Worm (Caenorhabditis elegans) whole organism, mixed stage, embryonic: ENCODE results near the gene ZK105.12.

Source experiments
- M03D4.4 ChIP-seq: sonication (generic microtip); optimal IDR thresholded peaks from 2 replicates; lab custom pipeline; 2017; ENCODE audit warnings: mild to moderate bottlenecking, missing genetic modification characterization, missing compliant biosample characterization
- bed-3 ChIP-seq: fragments of 200-800 bp; sonication (Bioruptor generic); optimal IDR thresholded peaks from 3 replicates; lab custom pipeline; 2018; ENCODE audit warnings: mild to moderate bottlenecking, missing genetic modification characterization, moderate library complexity, missing compliant biosample characterization
- blmp-1 ChIP-seq: fragments of 150-350 bp; optimal IDR thresholded peaks from 2 replicates; lab custom pipeline; 2014; ENCODE audit warnings: missing biosample characterization, missing genetic modification characterization
- ceh-39 ChIP-seq: fragments of 150-350 bp; optimal IDR thresholded peaks from 2 replicates; lab custom pipeline; 2014; ENCODE audit warnings: missing biosample characterization, missing genetic modification characterization
- ceh-43 ChIP-seq: fragments of 200-800 bp; sonication (Bioruptor generic); optimal IDR thresholded peaks from 2 replicates; lab custom pipeline; 2018; ENCODE audit warnings: mild to moderate bottlenecking, missing genetic modification characterization, moderate library complexity, missing compliant biosample characterization
- ceh-83 ChIP-seq: fragments of 200-800 bp; sonication (Bioruptor generic); optimal IDR thresholded peaks from 2 replicates; lab custom pipeline; 2018; ENCODE audit warnings: mild to moderate bottlenecking, missing genetic modification characterization, missing compliant biosample characterization
- ces-1 ChIP-seq: fragments of 150-350 bp; optimal IDR thresholded peaks from 2 replicates; lab custom pipeline; 2014; ENCODE audit warnings: missing biosample characterization, missing genetic modification reagents, missing genetic modification characterization
- cnd-1 ChIP-seq: fragments of 200-800 bp; sonication (Bioruptor generic); optimal IDR thresholded peaks from 2 replicates; lab custom pipeline; 2018; ENCODE audit warnings: mild to moderate bottlenecking, missing genetic modification characterization, missing compliant biosample characterization
- drap-1 ChIP-seq: fragments of 200-800 bp; sonication (Bioruptor generic); optimal IDR thresholded peaks from 3 replicates; lab custom pipeline; 2018; ENCODE audit warnings: mild to moderate bottlenecking, missing genetic modification characterization, missing compliant biosample characterization
- elt-1 ChIP-seq: sonication (generic microtip); optimal IDR thresholded peaks from 2 replicates; lab custom pipeline; 2017; ENCODE audit warnings: missing genetic modification characterization, mild to moderate bottlenecking, missing compliant biosample characterization, antibody characterized with exemption, moderate library complexity, borderline replicate concordance; ENCODE audit not compliant: insufficient read depth
- elt-3 ChIP-seq: fragments of 150-350 bp; optimal IDR thresholded peaks from 2 replicates; lab custom pipeline; 2014; ENCODE audit warnings: missing biosample characterization, missing genetic modification characterization
- flh-1 ChIP-seq: fragments of 200-800 bp; sonication (Bioruptor generic); optimal IDR thresholded peaks from 2 replicates; lab custom pipeline; 2018; ENCODE audit warnings: mild to moderate bottlenecking, missing genetic modification characterization, moderate library complexity, missing compliant biosample characterization
- ham-2 ChIP-seq: fragments of 200-800 bp; sonication (Bioruptor generic); optimal IDR thresholded peaks from 2 replicates; lab custom pipeline; 2018; ENCODE audit warnings: mild to moderate bottlenecking, missing genetic modification characterization, missing compliant biosample characterization
- hlh-1 ChIP-seq: fragments of 150-350 bp; optimal IDR thresholded peaks from 2 replicates; lab custom pipeline; 2014; ENCODE audit warnings: missing biosample characterization, missing genetic modification reagents, missing genetic modification characterization
- lin-13 ChIP-seq: fragments of 150-350 bp; optimal IDR thresholded peaks from 2 replicates; lab custom pipeline; 2014; ENCODE audit warnings: missing biosample characterization, missing genetic modification characterization
- lin-32 ChIP-seq: fragments of 200-800 bp; sonication (Bioruptor generic); optimal IDR thresholded peaks from 2 replicates; lab custom pipeline; 2018; ENCODE audit warnings: mild to moderate bottlenecking, missing genetic modification characterization, missing compliant biosample characterization
- lsy-2 ChIP-seq: fragments of 150-350 bp; optimal IDR thresholded peaks from 2 replicates; lab custom pipeline; 2014; ENCODE audit warnings: missing biosample characterization, missing genetic modification characterization
- mab-5 ChIP-seq: fragments of 150-350 bp; optimal IDR thresholded peaks from 2 replicates; lab custom pipeline; 2014; ENCODE audit warnings: missing biosample characterization, missing genetic modification characterization
- mep-1 ChIP-seq: fragments of 150-350 bp; optimal IDR thresholded peaks from 2 replicates; lab custom pipeline; 2017; ENCODE audit warnings: missing biosample characterization, missing genetic modification reagents, missing genetic modification characterization, inconsistent platforms
- mls-2 ChIP-seq: sonication (generic microtip); optimal IDR thresholded peaks from 2 replicates; lab custom pipeline; 2016; ENCODE audit warnings: mild to moderate bottlenecking, missing genetic modification characterization, moderate library complexity, missing compliant biosample characterization
- nhr-12 ChIP-seq: fragments of 150-350 bp; optimal IDR thresholded peaks from 2 replicates; lab custom pipeline; 2014; ENCODE audit warnings: missing biosample characterization, missing genetic modification characterization
- nhr-2 ChIP-seq: fragments of 150-350 bp; optimal IDR thresholded peaks from 2 replicates; lab custom pipeline; 2014; ENCODE audit warnings: missing biosample characterization, missing genetic modification characterization
- nhr-237 ChIP-seq: fragments of 150-350 bp; optimal IDR thresholded peaks from 2 replicates; lab custom pipeline; 2014; ENCODE audit warnings: missing biosample characterization, missing genetic modification characterization
- nhr-28 ChIP-seq: fragments of 150-350 bp; optimal IDR thresholded peaks from 2 replicates; lab custom pipeline; 2014; ENCODE audit warnings: missing biosample characterization, missing genetic modification characterization
- nhr-76 ChIP-seq: sonication (generic microtip); optimal IDR thresholded peaks from 2 replicates; lab custom pipeline; 2017; ENCODE audit warnings: missing biosample characterization, missing genetic modification characterization
- pha-4 ChIP-seq: fragments of 150-350 bp; optimal IDR thresholded peaks from 2 replicates; lab custom pipeline; 2018; ENCODE audit warnings: missing biosample characterization, missing genetic modification reagents, missing genetic modification characterization
- sem-2 ChIP-seq: fragments of 200-800 bp; sonication (Bioruptor generic); optimal IDR thresholded peaks from 2 replicates; lab custom pipeline; 2018; ENCODE audit warnings: mild to moderate bottlenecking, missing genetic modification characterization, missing compliant biosample characterization
- snpc-4 ChIP-seq: fragments of 150-350 bp; optimal IDR thresholded peaks from 2 replicates; lab custom pipeline; 2014; ENCODE audit warnings: missing biosample characterization, missing genetic modification characterization
- sptf-1 ChIP-seq: sonication (generic microtip); optimal IDR thresholded peaks from 2 replicates; lab custom pipeline; 2017; ENCODE audit warnings: mild to moderate bottlenecking, missing genetic modification characterization, moderate library complexity, missing compliant biosample characterization
- tbx-8 ChIP-seq: fragments of 200-800 bp; sonication (Bioruptor generic); optimal IDR thresholded peaks from 2 replicates; lab custom pipeline; 2018; ENCODE audit warnings: mild to moderate bottlenecking, missing genetic modification characterization, moderate library complexity, missing compliant biosample characterization
- unc-120 ChIP-seq: sonication (generic microtip); optimal IDR thresholded peaks from 2 replicates; lab custom pipeline; 2017; ENCODE audit warnings: missing genetic modification characterization, missing compliant biosample characterization; ENCODE audit not compliant: poor library complexity, severe bottlenecking
- unc-39 ChIP-seq: fragments of 150-350 bp; optimal IDR thresholded peaks from 2 replicates; lab custom pipeline; 2014; ENCODE audit warnings: missing biosample characterization, missing genetic modification characterization
- unc-62 ChIP-seq: fragments of 150-350 bp; optimal IDR thresholded peaks from 2 replicates; lab custom pipeline; 2014; ENCODE audit warnings: missing biosample characterization, missing genetic modification reagents, missing genetic modification characterization
- zip-8 ChIP-seq: fragments of 150-350 bp; optimal IDR thresholded peaks from 2 replicates; lab custom pipeline; 2014; ENCODE audit warnings: missing biosample characterization, missing genetic modification characterization
- ztf-11 ChIP-seq: fragments of 150-350 bp; optimal IDR thresholded peaks from 2 replicates; lab custom pipeline; 2014; ENCODE audit warnings: missing biosample characterization, missing genetic modification characterization

Gene ZK105.12

DNA sequence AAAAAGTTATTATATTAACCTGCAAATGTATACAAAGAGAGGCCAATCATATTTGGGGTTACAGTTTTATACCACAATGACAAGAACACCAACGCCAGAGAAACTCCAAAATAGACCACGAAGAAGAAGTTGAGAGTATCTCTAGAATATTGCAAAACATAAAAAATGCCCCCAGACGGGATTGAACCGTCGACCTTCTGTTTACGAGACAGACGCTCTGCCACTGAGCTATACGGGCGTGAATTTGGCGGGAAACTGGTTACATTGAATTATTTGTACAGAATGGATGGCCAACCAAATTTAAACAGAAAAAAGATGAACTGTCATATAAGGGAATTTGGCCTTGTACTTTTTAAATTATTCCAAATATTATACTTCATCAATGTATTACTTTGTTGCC lies 14.6 kb upstream of the ZK105.12 start:
- peak; percentile 39 for TF ChIP-seq mls-2 (tag; lab: Kevin White, UChicago)
- peak; percentile 34 for TF ChIP-seq sptf-1 (tag; lab: Kevin White, UChicago)
- TF ChIP-seq zip-8 (tag; lab: Kevin White, UChicago): no peak
- TF ChIP-seq drap-1: peak; percentile 5
- TF ChIP-seq ceh-83: peak; percentile 21

DNA sequence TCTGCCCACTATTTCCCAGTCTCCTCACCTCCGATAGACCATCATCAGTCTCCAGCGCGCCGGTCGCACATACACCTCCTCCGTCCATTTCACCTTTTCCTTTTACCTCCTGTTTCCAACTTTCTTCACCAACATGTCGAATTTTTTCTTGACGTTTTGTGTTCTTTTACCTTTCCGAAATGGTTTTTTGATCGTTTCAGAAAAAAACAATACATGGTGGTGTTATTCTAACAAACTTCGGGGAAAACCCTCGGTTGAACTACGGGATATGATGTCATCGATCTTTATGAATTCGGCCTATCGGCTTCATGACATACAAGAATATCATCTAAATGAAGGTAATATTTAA lies 12.7 kb upstream of the ZK105.12 start, which contains the start of gene Y97E10C.1:
Y97E10C.1 (plus strand) TSS at position 201 of the 349 bp plus-strand sequence.
- TF ChIP-seq elt-1: no peak
- TF ChIP-seq ceh-83: no peak
- no peak for TF ChIP-seq sem-2
- no peak for TF ChIP-seq mls-2 (tag; lab: Kevin White, UChicago)
- no peak for TF ChIP-seq unc-120 (tag; lab: Kevin White, UChicago)
- no peak for TF ChIP-seq flh-1 (GFP tag; lab: Kevin White, UChicago)

DNA sequence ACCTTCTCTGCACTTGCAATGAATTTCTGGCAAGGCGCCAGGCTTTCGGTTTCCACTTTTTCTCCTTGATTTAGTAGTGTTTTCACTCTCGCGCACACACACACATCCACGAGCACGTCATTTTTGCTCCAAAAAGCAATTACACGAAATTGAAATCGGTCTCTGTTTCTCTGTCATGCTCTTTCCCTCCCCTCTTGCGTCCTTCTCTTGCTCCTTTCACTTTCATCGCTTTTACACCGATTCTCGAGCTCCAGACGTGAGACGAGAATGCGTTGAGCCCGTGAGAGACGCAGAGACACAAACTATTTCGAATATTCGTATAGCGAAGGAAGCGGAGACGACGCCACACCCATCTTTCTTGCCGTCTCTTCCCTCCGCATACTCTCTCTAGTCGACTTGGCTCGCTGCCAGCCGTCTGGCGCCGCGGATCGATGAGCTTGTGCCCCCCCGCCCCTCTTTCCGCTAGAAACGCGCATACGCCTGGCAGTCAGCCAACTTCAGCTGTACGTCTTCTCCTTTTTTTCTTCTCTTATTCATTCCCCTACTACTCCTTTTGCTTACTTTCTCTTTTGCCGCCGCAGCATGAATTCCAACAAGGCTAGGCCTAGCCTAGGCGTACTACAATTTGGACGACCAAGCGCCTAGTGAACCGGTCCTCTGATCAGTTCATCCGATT lies 12.2 kb upstream of the ZK105.12 start:
- no peak for TF ChIP-seq tbx-8 (GFP tag; lab: Kevin White, UChicago)
- TF ChIP-seq lsy-2 (tag; lab: Kevin White, UChicago): peak; percentile 5
- TF ChIP-seq sptf-1 (tag; lab: Kevin White, UChicago): peak; percentile 12
- no peak for TF ChIP-seq mep-1 (tag; lab: Kevin White, UChicago)
- no peak for TF ChIP-seq lin-32
- peak; percentile 16 for TF ChIP-seq pha-4 (tag; lab: Kevin White, UChicago)
- TF ChIP-seq bed-3 (GFP tag; lab: Kevin White, UChicago): no peak
- no peak for TF ChIP-seq ceh-39
- TF ChIP-seq drap-1: no peak
- no peak for TF ChIP-seq nhr-2
- peak; percentile 64 for TF ChIP-seq ham-2 (GFP tag; lab: Kevin White, UChicago)
- TF ChIP-seq snpc-4 (tag; lab: Kevin White, UChicago): no peak
- TF ChIP-seq ceh-83: no peak
- TF ChIP-seq nhr-76 (tag; lab: Kevin White, UChicago): no peak
- peak; percentile 97 for TF ChIP-seq unc-120 (tag; lab: Kevin White, UChicago)
- no peak for TF ChIP-seq flh-1 (GFP tag; lab: Kevin White, UChicago)
- TF ChIP-seq unc-62 (GFP tag; lab: Kevin White, UChicago): no peak
- TF ChIP-seq mls-2 (tag; lab: Kevin White, UChicago): peak; percentile 58
- TF ChIP-seq elt-1: no peak
- TF ChIP-seq sem-2: no peak
- TF ChIP-seq mab-5 (tag; lab: Kevin White, UChicago): peak; percentile 49
- no peak for TF ChIP-seq cnd-1 (tag; lab: Kevin White, UChicago)
- TF ChIP-seq elt-3: no peak
- peak; percentile 93 for TF ChIP-seq ces-1
- no peak for TF ChIP-seq unc-39 (tag; lab: Kevin White, UChicago)
- no peak for TF ChIP-seq lin-13 (tag; lab: Kevin White, UChicago)
- TF ChIP-seq blmp-1 (tag; lab: Kevin White, UChicago): peak; percentile 50
- TF ChIP-seq nhr-237 (tag; lab: Kevin White, UChicago): no peak
- TF ChIP-seq nhr-28 (tag; lab: Kevin White, UChicago): no peak
- TF ChIP-seq nhr-12: no peak
- no peak for TF ChIP-seq zip-8 (tag; lab: Kevin White, UChicago)
- no peak for TF ChIP-seq ceh-43 (GFP tag; lab: Kevin White, UChicago)
- no peak for TF ChIP-seq ztf-11 (tag; lab: Kevin White, UChicago)
- TF ChIP-seq hlh-1 (tag; lab: Kevin White, UChicago): no peak
- no peak for TF ChIP-seq M03D4.4

DNA sequence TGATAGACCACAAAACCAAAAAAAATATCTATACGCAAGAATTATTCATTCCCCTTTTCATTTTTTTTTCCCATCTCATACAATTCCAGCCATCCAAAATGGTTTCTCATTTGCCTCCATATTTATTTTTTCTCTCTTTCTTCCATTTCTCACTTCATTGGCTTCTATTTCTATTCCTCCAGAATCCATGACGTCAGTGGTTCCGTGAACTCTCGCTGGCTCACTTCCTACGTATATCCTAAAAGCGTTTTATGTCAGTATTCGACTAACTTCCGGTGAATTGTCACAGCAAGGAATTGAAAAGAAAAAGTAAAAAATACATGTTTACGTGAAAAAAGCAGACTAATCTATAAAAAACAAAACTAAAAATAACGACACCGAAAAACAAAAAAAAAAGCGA lies 11.0 kb upstream of the ZK105.12 start:
- TF ChIP-seq mab-5 (tag; lab: Kevin White, UChicago): no peak
- TF ChIP-seq elt-3: no peak
- TF ChIP-seq unc-39 (tag; lab: Kevin White, UChicago): no peak
- TF ChIP-seq ces-1: no peak
- TF ChIP-seq ham-2 (GFP tag; lab: Kevin White, UChicago): no peak
- no peak for TF ChIP-seq M03D4.4
- no peak for TF ChIP-seq blmp-1 (tag; lab: Kevin White, UChicago)
- no peak for TF ChIP-seq zip-8 (tag; lab: Kevin White, UChicago)
- TF ChIP-seq, all 35 proteins: peak for 0
